Fruit fly (Drosophila melanogaster) whole organism, wandering third instar larva: ENCODE data around the gene CG12768.

Experiments used
- CG32264 ChIP-seq: fragments of 200-800 bp; sonication (Bioruptor generic); optimal IDR thresholded peaks from 2 replicates; lab custom pipeline; 2016; ENCODE audit warnings: missing biosample characterization, missing genetic modification characterization
- CrebA ChIP-seq: fragments of 200-800 bp; sonication (Bioruptor generic); optimal IDR thresholded peaks from 2 replicates; lab custom pipeline; 2016; ENCODE audit warnings: missing biosample characterization, mild to moderate bottlenecking, missing genetic modification characterization, borderline replicate concordance
- GATAd ChIP-seq: sonication (Bioruptor generic); optimal IDR thresholded peaks from 2 replicates; lab custom pipeline; 2016; ENCODE audit warnings: missing biosample characterization, missing genetic modification characterization
- HLH106 ChIP-seq: fragments of 200-800 bp; optimal IDR thresholded peaks from 3 replicates; lab custom pipeline; 2019; ENCODE audit warnings: missing biosample characterization, mild to moderate bottlenecking, missing genetic modification characterization, moderate library complexity
- Hr83 ChIP-seq: fragments of 200-300 bp; sonication (Bioruptor generic); optimal IDR thresholded peaks from 2 replicates; lab custom pipeline; 2016; ENCODE audit warnings: missing biosample characterization, mild to moderate bottlenecking, missing genetic modification characterization, moderate library complexity; ENCODE audit not compliant: poor library complexity, severe bottlenecking
- ey ChIP-seq: fragments of 200-800 bp; sonication (Bioruptor generic); optimal IDR thresholded peaks from 2 replicates; lab custom pipeline; 2016; ENCODE audit warnings: missing biosample characterization, missing genetic modification characterization
- fru ChIP-seq: fragments of 200-800 bp; sonication (Bioruptor generic); optimal IDR thresholded peaks from 3 replicates; lab custom pipeline; 2016; ENCODE audit warnings: missing biosample characterization, mild to moderate bottlenecking, missing genetic modification characterization
- h ChIP-seq: fragments of 200-800 bp; sonication (Bioruptor generic); optimal IDR thresholded peaks from 3 replicates; lab custom pipeline; 2016; ENCODE audit warnings: missing biosample characterization, mild to moderate bottlenecking, missing genetic modification characterization
- lola ChIP-seq: fragments of >200 bp; optimal IDR thresholded peaks from 2 replicates; lab custom pipeline; 2017; ENCODE audit warnings: missing biosample characterization, missing genetic modification characterization
- pan ChIP-seq: fragments of >200 bp; optimal IDR thresholded peaks from 2 replicates; lab custom pipeline; 2017
- psq ChIP-seq: fragments of 200-800 bp; sonication (Bioruptor generic); optimal IDR thresholded peaks from 3 replicates; lab custom pipeline; 2017; ENCODE audit warnings: missing biosample characterization, mild to moderate bottlenecking, missing genetic modification characterization, moderate library complexity
- rgr ChIP-seq: fragments of 200-800 bp; sonication (Bioruptor generic); optimal IDR thresholded peaks from 3 replicates; lab custom pipeline; 2016; ENCODE audit warnings: missing biosample characterization, mild to moderate bottlenecking, missing genetic modification characterization
- woc ChIP-seq: sonication (Bioruptor generic); optimal IDR thresholded peaks from 2 replicates; lab custom pipeline; 2016; ENCODE audit warnings: missing biosample characterization, mild to moderate bottlenecking, missing genetic modification characterization

DNA sequence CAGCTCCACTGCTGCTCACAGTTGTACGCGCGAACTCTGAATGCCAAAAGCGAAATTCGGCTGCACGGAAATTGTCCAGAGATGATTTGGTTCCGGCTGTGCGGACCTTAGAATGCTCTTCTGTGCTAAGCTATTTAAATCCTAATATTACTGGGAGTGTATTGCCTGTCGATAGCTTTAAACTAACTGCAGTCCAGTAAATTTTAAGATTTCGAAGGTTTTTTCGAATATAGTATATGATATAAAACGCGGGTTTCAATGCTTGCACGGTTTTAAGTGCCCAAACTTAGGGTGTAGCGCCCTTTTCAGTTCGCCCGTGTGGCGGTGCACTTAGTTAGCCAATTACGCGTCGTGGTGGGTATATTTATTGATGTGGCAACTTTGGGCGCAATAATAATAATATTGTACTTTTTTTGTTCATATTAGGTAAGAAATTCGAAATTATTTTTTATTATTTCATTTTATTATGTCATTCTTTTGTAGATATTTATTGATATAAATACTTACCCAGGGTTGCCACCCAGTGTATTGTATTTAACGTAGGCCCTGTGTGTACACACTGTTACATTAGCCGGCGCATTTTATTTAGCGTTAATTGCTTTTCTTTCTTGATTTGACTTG is 31.5 kb upstream of the CG12768 start, which contains the start of the genes Chro and Ssl1:
- peak; percentile 99 for TF ChIP-seq Hr83
- peak; percentile 100 for TF ChIP-seq rgr (GFP tag; lab: Kevin White, UChicago)
- peak; percentile 100 for TF ChIP-seq h
- TF ChIP-seq woc (GFP tag; lab: Kevin White, UChicago) = peak; percentile 99
- no peak for TF ChIP-seq lola (GFP tag; lab: Kevin White, UChicago)
- TF ChIP-seq fru (GFP tag; lab: Kevin White, UChicago) = peak; percentile 100
- peak; percentile 100 for TF ChIP-seq ey (GFP tag; lab: Kevin White, UChicago)
- TF ChIP-seq pan (lab: Kevin White, UChicago) = no peak
- peak; percentile 99 for TF ChIP-seq psq
- peak; percentile 99 for TF ChIP-seq CG32264 (GFP tag; lab: Kevin White, UChicago)
- TF ChIP-seq CrebA = peak; percentile 98
- peak; percentile 99 for TF ChIP-seq GATAd (GFP tag; lab: Kevin White, UChicago)
- peak; percentile 100 for TF ChIP-seq HLH106 (tag; lab: Kevin White, UChicago)
